Worm (Caenorhabditis elegans): Measurements from ENCODE around the gene lsy-2.
"Not testable (repeated sequence)": the region's sequence is repeated elsewhere in the genome, so short reads cannot be mapped to it uniquely, and the experiment has no call there.

lsy-2 gene

ce11 chrX:2056875-2057274 lies 32.6 kb upstream of the lsy-2 start:
- TF ChIP-seq set-16 (GFP tag; IDR thresholded peaks at IDR 0.05): 0 out of 2 replicates have a peak, but pooled peaks have one; percentile 7

- peak; percentile 82 for TF ChIP-seq arid-1 (GFP tag; conservative IDR thresholded peaks at IDR 0.05)
- TF ChIP-seq madf-9 (GFP tag; conservative IDR thresholded peaks at IDR 0.05): peak; percentile 64
- peak; percentile 97 for TF ChIP-seq mdt-29 (GFP tag; IDR thresholded peaks at IDR 0.05)
- TF ChIP-seq Y75B8A.6 (GFP tag; IDR thresholded peaks at IDR 0.05): peak; percentile 83; the same call in 1 of the 2 replicates
- peak; percentile 88 for TF ChIP-seq lim-7 (GFP tag; IDR thresholded peaks at IDR 0.05)
- peak; percentile 72 for TF ChIP-seq ctbp-1 (GFP tag; IDR thresholded peaks at IDR 0.05)
- 0 out of 2 replicates have a peak, but pooled peaks have one; percentile 13 for TF ChIP-seq dmd-9 (GFP tag; IDR thresholded peaks at IDR 0.05)
- TF ChIP-seq Y105C5A.15 (GFP tag; IDR thresholded peaks at IDR 0.05): peak; percentile 86
- peak in 1 of 2 experiments; percentile 61; a peak in 1 of 4 replicates for TF ChIP-seq madf-5 (GFP tag; IDR thresholded peaks at IDR 0.05)
- 0 out of 2 replicates have a peak, but pooled peaks have one; percentile 14 for TF ChIP-seq zip-11 (GFP tag; IDR thresholded peaks at IDR 0.05)
- TF ChIP-seq tra-1 (GFP tag; IDR thresholded peaks at IDR 0.05): peak; percentile 75; the same call in 1 of the 2 replicates
- TF ChIP-seq Y48G9A.11 (GFP tag; IDR thresholded peaks at IDR 0.05): peak; percentile 49; the same call in 1 of the 2 replicates
- TF ChIP-seq lin-1 (GFP tag; IDR thresholded peaks at IDR 0.05): peak; percentile 95
- TF ChIP-seq snpc-1.2 (GFP tag; IDR thresholded peaks at IDR 0.05): peak; percentile 80
- 0 out of 2 replicates have a peak, but pooled peaks have one; percentile 22 for TF ChIP-seq dmd-6 (GFP tag; IDR thresholded peaks at IDR 0.05)
- TF ChIP-seq F26F4.8 (GFP tag; conservative IDR thresholded peaks at IDR 0.05): peak; percentile 79
- peak; percentile 84; the same call in 1 of the 2 replicates for TF ChIP-seq pha-4 (GFP tag; IDR thresholded peaks at IDR 0.05)
- not testable (repeated sequence) for TF ChIP-seq pha-4 (tag; optimal IDR thresholded peaks at IDR 0.05)
- peak; percentile 26; the same call in 1 of the 2 replicates for TF ChIP-seq egl-43 (GFP tag; IDR thresholded peaks at IDR 0.05)
- TF ChIP-seq vab-7 (GFP tag; IDR thresholded peaks at IDR 0.05): peak; percentile 71
Observed at ce11 chrX:2057828-2058418, 31.6 kb upstream of the lsy-2 start.

- 0 out of 2 replicates have a peak, but pooled peaks have one; percentile 25 for TF ChIP-seq madf-9 (GFP tag; conservative IDR thresholded peaks at IDR 0.05)
- TF ChIP-seq D1046.2 (GFP tag; IDR thresholded peaks at IDR 0.05): peak; percentile 75; the same call in 1 of the 2 replicates
- TF ChIP-seq php-3 (GFP tag; IDR thresholded peaks at IDR 0.05): 0 out of 2 replicates have a peak, but pooled peaks have one; percentile 37
- 0 out of 2 replicates have a peak, but pooled peaks have one; percentile 8 for TF ChIP-seq Y48G9A.11 (GFP tag; IDR thresholded peaks at IDR 0.05)
- TF ChIP-seq egl-43 (GFP tag; IDR thresholded peaks at IDR 0.05): peak; percentile 54; the same call in 1 of the 2 replicates
- peak; percentile 42; the same call in 1 of the 2 replicates for TF ChIP-seq F44E2.7 (GFP tag; IDR thresholded peaks at IDR 0.05)
- TF ChIP-seq tag-97 (GFP tag; IDR thresholded peaks at IDR 0.05): 0 out of 2 replicates have a peak, but pooled peaks have one; percentile 30
- 0 out of 2 replicates have a peak, but pooled peaks have one; percentile 29 for TF ChIP-seq T26A8.4 (GFP tag; IDR thresholded peaks at IDR 0.05)
- TF ChIP-seq Y75B8A.6 (GFP tag; IDR thresholded peaks at IDR 0.05): 0 out of 2 replicates have a peak, but pooled peaks have one; percentile 16
- 0 out of 2 replicates have a peak, but pooled peaks have one; percentile 11 for TF ChIP-seq tra-1 (GFP tag; IDR thresholded peaks at IDR 0.05)
- TF ChIP-seq set-16 (GFP tag; IDR thresholded peaks at IDR 0.05): peak; percentile 87
- TF ChIP-seq zip-11 (GFP tag; IDR thresholded peaks at IDR 0.05): 0 out of 2 replicates have a peak, but pooled peaks have one; percentile 34
- TF ChIP-seq ZK337.2 (GFP tag; IDR thresholded peaks at IDR 0.05): peak; percentile 36; the same call in 1 of the 2 replicates
- peak; percentile 81; the same call in 1 of the 2 replicates for TF ChIP-seq nhr-42 (GFP tag; IDR thresholded peaks at IDR 0.05)
- TF ChIP-seq lim-7 (GFP tag; IDR thresholded peaks at IDR 0.05): peak; percentile 65; the same call in 1 of the 2 replicates
- 0 out of 2 replicates have a peak, but pooled peaks have one; percentile 14 for TF ChIP-seq pha-4 (GFP tag; IDR thresholded peaks at IDR 0.05)
- not testable (repeated sequence) for TF ChIP-seq pha-4 (tag; optimal IDR thresholded peaks at IDR 0.05)
- TF ChIP-seq madf-5 (GFP tag; IDR thresholded peaks at IDR 0.05): peak; percentile 15 to 58; a peak in 2 of 4 replicates
- TF ChIP-seq ceh-44 (GFP tag; IDR thresholded peaks at IDR 0.05): 0 out of 2 replicates have a peak, but pooled peaks have one; percentile 49
- TF ChIP-seq dmd-9 (GFP tag; IDR thresholded peaks at IDR 0.05): peak; percentile 65; the same call in 1 of the 2 replicates
Observed at ce11 chrX:2058498-2059349, 30.8 kb upstream of the lsy-2 start.
